Fruit fly (Drosophila melanogaster) whole organism, embryonic: ENCODE measurements around the gene CG3032.

Experiments
- Atf-2 ChIP-seq: fragments of 200-800 bp; sonication (Bioruptor generic); optimal IDR thresholded peaks from 2 replicates; lab custom pipeline; 2016; ENCODE audit warnings: missing biosample characterization, missing genetic modification characterization
- B-H2 ChIP-seq: fragments of 200-800 bp; sonication (Bioruptor generic); optimal IDR thresholded peaks from 2 replicates; lab custom pipeline; 2018; ENCODE audit warnings: missing biosample characterization, mild to moderate bottlenecking, missing genetic modification characterization
- BtbVII ChIP-seq: fragments of 200-800 bp; sonication (Bioruptor generic); optimal IDR thresholded peaks from 3 replicates; lab custom pipeline; 2017; ENCODE audit warnings: missing biosample characterization, mild to moderate bottlenecking, missing genetic modification characterization
- CG1024 ChIP-seq: fragments of 200-800 bp; sonication (Bioruptor generic); IDR thresholded peaks from 2 replicates; pipeline ENCODE4 v1.3.6; 2022; ENCODE audit warnings: missing biosample characterization, missing genetic modification characterization
- CG10366 ChIP-seq: fragments of 200-800 bp; sonication (Bioruptor generic); IDR thresholded peaks from 2 replicates; pipeline ENCODE4 v1.3.6; 2022; ENCODE audit warnings: missing biosample characterization, missing genetic modification characterization
- CG10979 ChIP-seq: fragments of 200-800 bp; sonication (Bioruptor generic); optimal IDR thresholded peaks from 2 replicates; lab custom pipeline; 2018; ENCODE audit warnings: missing biosample characterization, mild to moderate bottlenecking, missing genetic modification characterization, moderate library complexity
- CG13296 ChIP-seq: fragments of 200-800 bp; sonication (Bioruptor generic); optimal IDR thresholded peaks from 3 replicates; lab custom pipeline; 2018; ENCODE audit warnings: missing biosample characterization, mild to moderate bottlenecking, missing genetic modification characterization
- CG13775 ChIP-seq: fragments of 200-800 bp; sonication (Bioruptor generic); optimal IDR thresholded peaks from 3 replicates; lab custom pipeline; 2017; ENCODE audit warnings: missing biosample characterization, mild to moderate bottlenecking, missing genetic modification characterization
- CG16863 ChIP-seq: fragments of 200-800 bp; sonication (Bioruptor generic); optimal IDR thresholded peaks from 3 replicates; lab custom pipeline; 2016; ENCODE audit warnings: missing biosample characterization, missing genetic modification characterization
- CG2129 ChIP-seq: fragments of 200-800 bp; sonication (Bioruptor generic); IDR thresholded peaks from 2 replicates; pipeline ENCODE4 v1.3.6; 2022; ENCODE audit warnings: missing biosample characterization, missing genetic modification characterization; ENCODE audit not compliant: partially characterized antibody
- CG2199 ChIP-seq: fragments of 200-800 bp; sonication (Bioruptor generic); IDR thresholded peaks from 3 replicates; pipeline ENCODE4 v1.3.6; 2022; ENCODE audit warnings: missing biosample characterization, missing genetic modification characterization
- CG4360 ChIP-seq: fragments of 200-800 bp; sonication (Bioruptor generic); IDR thresholded peaks from 2 replicates; pipeline ENCODE4 v1.3.6; 2022; ENCODE audit warnings: missing biosample characterization, missing genetic modification characterization
- CG4424 ChIP-seq: fragments of 200-800 bp; sonication (Bioruptor generic); optimal IDR thresholded peaks from 3 replicates; lab custom pipeline; 2016; ENCODE audit warnings: missing biosample characterization, missing genetic modification characterization
- CG6765 ChIP-seq: fragments of 200-800 bp; sonication (Bioruptor generic); optimal IDR thresholded peaks from 3 replicates; lab custom pipeline; 2017; ENCODE audit warnings: missing biosample characterization, mild to moderate bottlenecking, missing genetic modification characterization
- CG7357 ChIP-seq: fragments of 200-800 bp; sonication (Bioruptor generic); IDR thresholded peaks from 3 replicates; pipeline ENCODE4 v1.3.6; 2022; ENCODE audit warnings: missing biosample characterization, missing genetic modification characterization
- CG7928 ChIP-seq: fragments of 200-800 bp; sonication (Bioruptor generic); optimal IDR thresholded peaks from 2 replicates; lab custom pipeline; 2017; ENCODE audit warnings: missing biosample characterization, mild to moderate bottlenecking, missing genetic modification characterization
- CG8359 ChIP-seq: fragments of 200-800 bp; sonication (Bioruptor generic); optimal IDR thresholded peaks from 2 replicates; lab custom pipeline; 2017; ENCODE audit warnings: missing biosample characterization, mild to moderate bottlenecking, missing genetic modification characterization, borderline replicate concordance
- CG9932 ChIP-seq: fragments of 200-800 bp; sonication (Bioruptor generic); IDR thresholded peaks from 2 replicates; pipeline ENCODE4 v1.3.6; 2022; ENCODE audit warnings: missing biosample characterization, missing genetic modification characterization
- CkIIα-i1 ChIP-seq: fragments of 200-800 bp; sonication (Bioruptor generic); IDR thresholded peaks from 2 replicates; pipeline ENCODE4 v1.3.6; 2022; ENCODE audit warnings: missing biosample characterization, missing genetic modification characterization
- CoRest ChIP-seq: fragments of 200-800 bp; sonication (Bioruptor generic); optimal IDR thresholded peaks from 3 replicates; lab custom pipeline; 2018; ENCODE audit warnings: missing biosample characterization, mild to moderate bottlenecking, missing genetic modification characterization, moderate library complexity
- Dip3 ChIP-seq: fragments of 200-800 bp; sonication (Bioruptor generic); optimal IDR thresholded peaks from 3 replicates; lab custom pipeline; 2016; ENCODE audit warnings: missing biosample characterization, missing genetic modification characterization
- Fer2 ChIP-seq: fragments of 200-800 bp; sonication (Bioruptor generic); optimal IDR thresholded peaks from 2 replicates; lab custom pipeline; 2018; ENCODE audit warnings: missing biosample characterization, mild to moderate bottlenecking, missing genetic modification characterization, moderate library complexity
- HLHmδ ChIP-seq: fragments of 200-800 bp; sonication (Bioruptor generic); optimal IDR thresholded peaks from 2 replicates; lab custom pipeline; 2018; ENCODE audit warnings: missing biosample characterization, mild to moderate bottlenecking, missing genetic modification characterization, moderate library complexity
- HmgD ChIP-seq: fragments of 200-800 bp; sonication (Bioruptor generic); optimal IDR thresholded peaks from 3 replicates; lab custom pipeline; 2016; ENCODE audit warnings: missing biosample characterization, missing genetic modification characterization
- MBD-R2 ChIP-seq: fragments of 200-800 bp; sonication (Bioruptor generic); IDR thresholded peaks from 2 replicates; pipeline ENCODE4 v1.3.6; 2022; ENCODE audit warnings: missing biosample characterization, missing genetic modification characterization
- Sry-β ChIP-seq: fragments of 200-800 bp; sonication (Bioruptor generic); optimal IDR thresholded peaks from 2 replicates; lab custom pipeline; 2018; ENCODE audit warnings: missing biosample characterization, mild to moderate bottlenecking, missing genetic modification characterization, moderate library complexity
- Stat92E ChIP-seq, 3 experiments: fragments of >200 bp in 2 of 3; fragments of 200-800 bp in 1 of 3; sonication (Bioruptor generic) in 1 of 3; optimal IDR thresholded peaks; 2 replicates each; lab custom pipeline; 2017 to 2019; ENCODE audit warnings: missing biosample characterization in 3 of 3, missing genetic modification characterization in 3 of 3, mild to moderate bottlenecking in 1 of 3, moderate library complexity in 1 of 3
- Trl ChIP-seq, 3 experiments: fragments of >200 bp in 2 of 3; fragments of 200-800 bp in 1 of 3; sonication (Bioruptor generic) in 1 of 3; optimal IDR thresholded peaks; 2 replicates in 1 of 3; 3 replicates in 2 of 3; lab custom pipeline; 2016 to 2017; ENCODE audit warnings: missing biosample characterization in 1 of 3, missing genetic modification characterization in 1 of 3
- YL-1 ChIP-seq: fragments of 200-800 bp; sonication (Bioruptor generic); optimal IDR thresholded peaks from 3 replicates; lab custom pipeline; 2017; ENCODE audit warnings: missing biosample characterization, mild to moderate bottlenecking, missing genetic modification characterization
- aop ChIP-seq: fragments of 200-800 bp; sonication (Bioruptor generic); IDR thresholded peaks from 2 replicates; pipeline ENCODE4 v1.3.6; 2022; ENCODE audit warnings: missing biosample characterization, missing genetic modification characterization
- ap ChIP-seq: fragments of 200-800 bp; sonication (Bioruptor generic); IDR thresholded peaks from 2 replicates; pipeline ENCODE4 v1.3.6; 2022; ENCODE audit warnings: missing biosample characterization, missing genetic modification characterization
- bsh ChIP-seq, 2 experiments: fragments of 200-800 bp; sonication (Bioruptor generic); optimal IDR thresholded peaks; 2 replicates each; lab custom pipeline; 2017 to 2018; ENCODE audit warnings: mild to moderate bottlenecking in 2 of 2, missing biosample characterization in 2 of 2, missing genetic modification characterization in 2 of 2, moderate library complexity in 1 of 2
- chn ChIP-seq: fragments of 200-800 bp; sonication (Bioruptor generic); optimal IDR thresholded peaks from 2 replicates; lab custom pipeline; 2016; ENCODE audit warnings: missing biosample characterization, missing genetic modification characterization
- ci ChIP-seq: fragments of 200-800 bp; sonication (Bioruptor generic); IDR thresholded peaks from 3 replicates; pipeline ENCODE4 v1.3.6; 2022; ENCODE audit warnings: missing biosample characterization, missing genetic modification characterization
- da ChIP-seq: fragments of 200-800 bp; sonication (Bioruptor generic); optimal IDR thresholded peaks from 2 replicates; lab custom pipeline; 2016; ENCODE audit warnings: missing biosample characterization, missing genetic modification characterization
- dysf ChIP-seq: fragments of 200-800 bp; sonication (Bioruptor generic); IDR thresholded peaks from 3 replicates; pipeline ENCODE4 v1.3.6; 2022; ENCODE audit warnings: missing biosample characterization, missing genetic modification characterization
- gcm2 ChIP-seq: fragments of 200-800 bp; sonication (Bioruptor generic); optimal IDR thresholded peaks from 2 replicates; lab custom pipeline; 2016; ENCODE audit warnings: missing biosample characterization, missing genetic modification characterization
- gsb ChIP-seq: fragments of 200-800 bp; sonication (Bioruptor generic); IDR thresholded peaks from 2 replicates; pipeline ENCODE4 v1.3.6; 2022; ENCODE audit warnings: missing biosample characterization, missing genetic modification characterization
- gt ChIP-seq: fragments of 200-800 bp; sonication (Bioruptor generic); IDR thresholded peaks from 2 replicates; pipeline ENCODE4 v1.3.6; 2022; ENCODE audit warnings: missing biosample characterization, missing genetic modification characterization
- ken ChIP-seq: fragments of 200-800 bp; sonication (Bioruptor generic); IDR thresholded peaks from 3 replicates; pipeline ENCODE4 v1.3.6; 2022; ENCODE audit warnings: missing biosample characterization, missing genetic modification characterization
- lbe ChIP-seq: fragments of 200-800 bp; sonication (Bioruptor generic); optimal IDR thresholded peaks from 2 replicates; lab custom pipeline; 2016; ENCODE audit warnings: missing biosample characterization, mild to moderate bottlenecking, missing genetic modification characterization
- maf-S ChIP-seq: fragments of 200-800 bp; sonication (Bioruptor generic); optimal IDR thresholded peaks from 2 replicates; lab custom pipeline; 2016; ENCODE audit warnings: missing biosample characterization, missing genetic modification characterization
- pros ChIP-seq: fragments of 200-800 bp; sonication (Bioruptor generic); optimal IDR thresholded peaks from 3 replicates; lab custom pipeline; 2019; ENCODE audit warnings: missing biosample characterization, mild to moderate bottlenecking, missing genetic modification characterization, moderate library complexity
- psq ChIP-seq: fragments of 200-800 bp; sonication (Bioruptor generic); optimal IDR thresholded peaks from 2 replicates; lab custom pipeline; 2017; ENCODE audit warnings: missing biosample characterization, missing genetic modification characterization
- scrt ChIP-seq: fragments of 200-800 bp; sonication (Bioruptor generic); optimal IDR thresholded peaks from 2 replicates; lab custom pipeline; 2018; ENCODE audit warnings: missing biosample characterization, mild to moderate bottlenecking, missing genetic modification characterization, moderate library complexity
- sd ChIP-seq: fragments of 200-800 bp; sonication (Bioruptor generic); optimal IDR thresholded peaks from 3 replicates; lab custom pipeline; 2018; ENCODE audit warnings: missing biosample characterization, mild to moderate bottlenecking, missing genetic modification characterization, moderate library complexity
- sna ChIP-seq: fragments of 200-800 bp; sonication (Bioruptor generic); IDR thresholded peaks from 2 replicates; pipeline ENCODE4 v1.3.6; 2022; ENCODE audit warnings: missing biosample characterization, missing genetic modification characterization; ENCODE audit not compliant: partially characterized antibody
- ssp ChIP-seq: fragments of 200-800 bp; sonication (Bioruptor generic); IDR thresholded peaks from 2 replicates; pipeline ENCODE4 v1.3.6; 2022; ENCODE audit warnings: missing biosample characterization, missing genetic modification characterization

Gene CG3032

dm6 chrX:7011063-7011743, 2.5 kb downstream of the CG3032 start, which contains the start of the genes cm, sloth1 and sloth2 (continued):
- TF ChIP-seq chn (GFP tag; lab: Kevin White, UChicago) (peak; percentile 92), B-H2 (GFP tag; lab: Kevin White, UChicago) (peak; percentile 84), CG10366 (peak; percentile 85), CG1024 (GFP tag; lab: Robert Waterston, UW) (peak; percentile 68), ap (GFP tag; lab: Robert Waterston, UW) (peak; percentile 75), CG13296 (GFP tag; lab: Kevin White, UChicago) (peak; percentile 75), Stat92E (GFP tag; optimal IDR thresholded peaks at IDR 0.05; lab: Kevin White, UChicago) (peak in 1 of 3 experiments; percentile 65), gt (GFP tag; lab: Robert Waterston, UW) (peak; percentile 72), sna (GFP tag; lab: Robert Waterston, UW) (peak; percentile 90), CG2199 (peak; percentile 81), CG4424 (GFP tag; lab: Kevin White, UChicago) (peak; percentile 80), CG7357 (GFP tag; lab: Robert Waterston, UW) (peak; percentile 68; the same call in 1 of the 3 replicates), maf-S (GFP tag; lab: Kevin White, UChicago) (peak; percentile 87), CG13775 (peak; percentile 84), CoRest (tag; lab: Kevin White, UChicago) (peak; percentile 90), da (GFP tag; lab: Kevin White, UChicago) (peak; percentile 65), gsb (GFP tag; lab: Robert Waterston, UW) (peak; percentile 67), YL-1 (GFP tag; lab: Kevin White, UChicago) (peak; percentile 65), ci (peak; percentile 85), ken (peak; percentile 92), CG4360 (GFP tag; lab: Robert Waterston, UW) (0 out of 2 replicates have a peak, but pooled peaks have one; percentile 24), sd (peak; percentile 70), BtbVII (peak; percentile 40), Atf-2 (GFP tag; lab: Kevin White, UChicago) (peak; percentile 82), bsh (GFP tag; optimal IDR thresholded peaks at IDR 0.05; lab: Kevin White, UChicago) (peak; percentile 7 to 83), ssp (GFP tag; lab: Robert Waterston, UW) (peak; percentile 71), Dip3 (peak; percentile 81), CkIIα-i1 (GFP tag; lab: Robert Waterston, UW) (no peak), lbe (GFP tag; lab: Kevin White, UChicago) (peak; percentile 57), dysf (GFP tag; lab: Robert Waterston, UW) (peak; percentile 88), scrt (GFP tag; lab: Kevin White, UChicago) (peak; percentile 57), CG7928 (peak; percentile 86), Sry-β (peak; percentile 69), CG9932 (GFP tag; lab: Robert Waterston, UW) (peak; percentile 94), Fer2 (tag; lab: Kevin White, UChicago) (peak; percentile 75), Trl (optimal IDR thresholded peaks at IDR 0.05; lab: Kevin White, UChicago) (no peak), Trl (GFP tag; optimal IDR thresholded peaks at IDR 0.05; lab: Kevin White, UChicago) (peak; percentile 90), HmgD (peak; percentile 62), gcm2 (GFP tag; lab: Kevin White, UChicago) (peak; percentile 75), CG8359 (no peak), HLHmδ (GFP tag; lab: Kevin White, UChicago) (no peak), pros (GFP tag; lab: Kevin White, UChicago) (peak; percentile 5), psq (GFP tag; lab: Kevin White, UChicago) (peak; percentile 37), CG6765 (GFP tag; lab: Kevin White, UChicago) (peak; percentile 50), CG10979 (tag; lab: Kevin White, UChicago) (peak; percentile 79), CG16863 (peak; percentile 86), MBD-R2 (peak; percentile 93), CG2129 (peak; percentile 90), aop (peak; percentile 71; the same call in 1 of the 2 replicates)
